Fruit fly (Drosophila melanogaster): ENCODE measurements around the gene CG10096.

CG10096 gene

dm6 chr3R:12442601-12443533, 47.1 kb upstream of the CG10096 start (continued):
- TF ChIP-seq cas (GFP tag; IDR thresholded peaks at IDR 0.05), result no peak
- TF ChIP-seq tin (GFP tag; optimal IDR thresholded peaks at IDR 0.05), result no peak
- TF ChIP-seq CG18599 (GFP tag; optimal IDR thresholded peaks at IDR 0.05), result peak; percentile 67
- TF ChIP-seq dati (GFP tag; IDR thresholded peaks at IDR 0.05), result no peak
- no peak for TF ChIP-seq CG6272 (GFP tag; IDR thresholded peaks at IDR 0.05)
- no peak for TF ChIP-seq vnd (GFP tag; IDR thresholded peaks at IDR 0.05; ENCODE audit: partially characterized antibody)
- no peak for TF ChIP-seq CG11093 (GFP tag; IDR thresholded peaks at IDR 0.05)
- no peak for TF ChIP-seq sqz (GFP tag; optimal IDR thresholded peaks at IDR 0.05)
- peak; percentile 75 for TF ChIP-seq row (GFP tag; IDR thresholded peaks at IDR 0.05)
- peak; percentile 9 for TF ChIP-seq cg (GFP tag; optimal IDR thresholded peaks at IDR 0.05)
- TF ChIP-seq h (optimal IDR thresholded peaks at IDR 0.05), result no peak
- TF ChIP-seq sim (GFP tag; IDR thresholded peaks at IDR 0.05), result no peak
- peak; percentile 39 for TF ChIP-seq ind (GFP tag; optimal IDR thresholded peaks at IDR 0.05)
- no peak for TF ChIP-seq otp (GFP tag; IDR thresholded peaks at IDR 0.05)
- TF ChIP-seq bbx (GFP tag; IDR thresholded peaks at IDR 0.05; ENCODE audit: partially characterized antibody), result no peak
- no peak for TF ChIP-seq CG9437 (GFP tag; optimal IDR thresholded peaks at IDR 0.05)
- peak; percentile 9 for TF ChIP-seq Hmx (GFP tag; optimal IDR thresholded peaks at IDR 0.05)
- no peak for TF ChIP-seq CG8765 (GFP tag; IDR thresholded peaks at IDR 0.05)
- TF ChIP-seq CG17385 (GFP tag; optimal IDR thresholded peaks at IDR 0.05), result peak; percentile 13
- TF ChIP-seq Dip3 (GFP tag; optimal IDR thresholded peaks at IDR 0.05), result peak; percentile 25
- no peak for TF ChIP-seq tx (GFP tag; optimal IDR thresholded peaks at IDR 0.05)
- peak; percentile 33 for TF ChIP-seq Usf (GFP tag; optimal IDR thresholded peaks at IDR 0.05)
- TF ChIP-seq zfh2 (GFP tag; optimal IDR thresholded peaks at IDR 0.05), result peak; percentile 21
- peak; percentile 1 for TF ChIP-seq phol (tag; optimal IDR thresholded peaks at IDR 0.05)
- TF ChIP-seq CG3995 (GFP tag; optimal IDR thresholded peaks at IDR 0.05), result peak; percentile 41
- peak; percentile 24 for TF ChIP-seq CG13775 (GFP tag; optimal IDR thresholded peaks at IDR 0.05)
- peak; percentile 61 for TF ChIP-seq CG3281 (GFP tag; optimal IDR thresholded peaks at IDR 0.05)
- no peak for TF ChIP-seq fd64A (GFP tag; optimal IDR thresholded peaks at IDR 0.05)
- TF ChIP-seq Atf-2 (GFP tag; optimal IDR thresholded peaks at IDR 0.05), result no peak
- no peak for TF ChIP-seq dan (GFP tag; IDR thresholded peaks at IDR 0.05)
- TF ChIP-seq Hr78 (GFP tag; optimal IDR thresholded peaks at IDR 0.05), result peak in 1 of 2 experiments; percentile 21
- TF ChIP-seq gsb-n (tag; optimal IDR thresholded peaks at IDR 0.05), result no peak
- no peak for TF ChIP-seq MTF-1 (GFP tag; optimal IDR thresholded peaks at IDR 0.05; ENCODE audit: borderline replicate concordance)
- no peak for TF ChIP-seq Dref (GFP tag; IDR thresholded peaks at IDR 0.05)
- TF ChIP-seq lov (optimal IDR thresholded peaks at IDR 0.05), result no peak
- no peak for TF ChIP-seq lov (GFP tag; IDR thresholded peaks at IDR 0.05)
- TF ChIP-seq Sry-β (GFP tag; optimal IDR thresholded peaks at IDR 0.05), result no peak
- no peak for TF ChIP-seq yki (optimal IDR thresholded peaks at IDR 0.05)
- TF ChIP-seq CG4360 (GFP tag; IDR thresholded peaks at IDR 0.05), result no peak
- TF ChIP-seq org-1 (GFP tag; optimal IDR thresholded peaks at IDR 0.05), result peak; percentile 3
- TF ChIP-seq NFAT (GFP tag; IDR thresholded peaks at IDR 0.05), result no peak
- TF ChIP-seq CG18262 (tag; optimal IDR thresholded peaks at IDR 0.05), result peak; percentile 21
- no peak for TF ChIP-seq Bgb (GFP tag; IDR thresholded peaks at IDR 0.05; ENCODE audit: partially characterized antibody)
- TF ChIP-seq pros (GFP tag; optimal IDR thresholded peaks at IDR 0.05), result no peak
- TF ChIP-seq hkb (optimal IDR thresholded peaks at IDR 0.05), result no peak
- no peak for TF ChIP-seq hkb (GFP tag; IDR thresholded peaks at IDR 0.05)
- peak; percentile 49 for TF ChIP-seq CG9817 (tag; optimal IDR thresholded peaks at IDR 0.05)
- TF ChIP-seq sens (GFP tag), result peak; percentile 79
- TF ChIP-seq vfl (GFP tag; optimal IDR thresholded peaks at IDR 0.05), result no peak
- no peak for TF ChIP-seq luna (GFP tag; optimal IDR thresholded peaks at IDR 0.05)
- TF ChIP-seq HLHmδ (GFP tag; optimal IDR thresholded peaks at IDR 0.05), result no peak
